Fruit fly (Drosophila melanogaster) whole organism, pupa: Measurements from ENCODE around the gene Mst98Cb.

Source experiments
- CG10348 ChIP-seq: fragments of 200-800 bp; sonication (Bioruptor generic); IDR thresholded peaks from 2 replicates; pipeline ENCODE4 v1.3.6; 2022; ENCODE audit warnings: missing biosample characterization, missing genetic modification characterization
- CG12605 ChIP-seq: fragments of 200-800 bp; sonication (Bioruptor generic); IDR thresholded peaks from 2 replicates; pipeline ENCODE4 v1.3.6; 2022; ENCODE audit warnings: missing biosample characterization, missing genetic modification characterization
- CG13204 ChIP-seq: fragments of 200-800 bp; sonication (Bioruptor generic); optimal IDR thresholded peaks from 2 replicates; lab custom pipeline; 2018; ENCODE audit warnings: missing biosample characterization, mild to moderate bottlenecking, missing genetic modification characterization, moderate library complexity
- CG14655 ChIP-seq: fragments of 200-800 bp; sonication (Bioruptor generic); optimal IDR thresholded peaks from 3 replicates; lab custom pipeline; 2017; ENCODE audit warnings: mild to moderate bottlenecking, missing biosample characterization, missing genetic modification reagents, missing genetic modification characterization
- CG15710 ChIP-seq: fragments of 200-800 bp; sonication (Bioruptor generic); optimal IDR thresholded peaks from 2 replicates; lab custom pipeline; 2018; ENCODE audit warnings: missing biosample characterization, mild to moderate bottlenecking, missing genetic modification characterization, moderate library complexity
- CG17806 ChIP-seq: fragments of 200-800 bp; sonication (Bioruptor generic); optimal IDR thresholded peaks from 2 replicates; lab custom pipeline; 2018; ENCODE audit warnings: missing biosample characterization, mild to moderate bottlenecking, missing genetic modification characterization, moderate library complexity
- CG32121 ChIP-seq: fragments of 200-800 bp; sonication (Bioruptor generic); IDR thresholded peaks from 2 replicates; pipeline ENCODE4 v1.3.6; 2022; ENCODE audit warnings: missing biosample characterization, missing genetic modification characterization
- CG34367 ChIP-seq: fragments of 200-800 bp; sonication (Bioruptor generic); optimal IDR thresholded peaks from 2 replicates; lab custom pipeline; 2018; ENCODE audit warnings: missing biosample characterization, mild to moderate bottlenecking, missing genetic modification characterization
- CG4496 ChIP-seq: fragments of 200-800 bp; sonication (Bioruptor generic); IDR thresholded peaks from 3 replicates; pipeline ENCODE4 v1.3.6; 2022; ENCODE audit warnings: missing biosample characterization, missing genetic modification characterization
- CG8159 ChIP-seq: fragments of 200-800 bp; sonication (Bioruptor generic); optimal IDR thresholded peaks from 3 replicates; lab custom pipeline; 2018; ENCODE audit warnings: missing biosample characterization, mild to moderate bottlenecking, missing genetic modification characterization, moderate library complexity
- CG8301 ChIP-seq: fragments of 200-800 bp; sonication (Bioruptor generic); optimal IDR thresholded peaks from 2 replicates; lab custom pipeline; 2018; ENCODE audit warnings: missing biosample characterization, mild to moderate bottlenecking, missing genetic modification characterization
- CG9948 ChIP-seq: fragments of 200-800 bp; sonication (Bioruptor generic); optimal IDR thresholded peaks from 2 replicates; lab custom pipeline; 2018; ENCODE audit warnings: missing biosample characterization, mild to moderate bottlenecking, missing genetic modification characterization, moderate library complexity
- D1 ChIP-seq: fragments of 200-800 bp; sonication (Bioruptor generic); optimal IDR thresholded peaks from 2 replicates; lab custom pipeline; 2018; ENCODE audit warnings: missing biosample characterization, mild to moderate bottlenecking, missing genetic modification characterization, moderate library complexity
- EcR ChIP-seq: fragments of 200-800 bp; sonication (Bioruptor generic); optimal IDR thresholded peaks from 3 replicates; lab custom pipeline; 2019; ENCODE audit warnings: missing biosample characterization, missing genetic modification characterization, mild to moderate bottlenecking, moderate library complexity, missing genetic modification reagents
- Ets98B ChIP-seq: fragments of 200-800 bp; sonication (Bioruptor generic); IDR thresholded peaks from 2 replicates; pipeline ENCODE4 v1.3.6; 2022; ENCODE audit warnings: missing biosample characterization, missing genetic modification characterization
- Pif1A ChIP-seq: fragments of 200-800 bp; sonication (Bioruptor generic); optimal IDR thresholded peaks from 3 replicates; lab custom pipeline; 2016; ENCODE audit warnings: missing biosample characterization, missing genetic modification characterization
- Pif1B ChIP-seq: fragments of 200-800 bp; sonication (Bioruptor generic); optimal IDR thresholded peaks from 3 replicates; lab custom pipeline; 2016; ENCODE audit warnings: missing biosample characterization, missing genetic modification characterization
- Snoo ChIP-seq: fragments of 200-800 bp; sonication (Bioruptor generic); optimal IDR thresholded peaks from 3 replicates; lab custom pipeline; 2017; ENCODE audit warnings: missing biosample characterization, mild to moderate bottlenecking, missing genetic modification characterization, inconsistent platforms
- fd96Ca ChIP-seq: fragments of 200-800 bp; sonication (Bioruptor generic); IDR thresholded peaks from 3 replicates; pipeline ENCODE4 v1.3.6; 2022; ENCODE audit warnings: missing biosample characterization, missing genetic modification characterization
- gl ChIP-seq: fragments of 200-800 bp; sonication (Bioruptor generic); optimal IDR thresholded peaks from 2 replicates; lab custom pipeline; 2018; ENCODE audit warnings: missing biosample characterization, mild to moderate bottlenecking, missing genetic modification characterization
- rn ChIP-seq: fragments of 200-800 bp; sonication (Bioruptor generic); IDR thresholded peaks from 2 replicates; pipeline ENCODE4 v1.3.6; 2022; ENCODE audit warnings: missing biosample characterization, missing genetic modification characterization

The Mst98Cb gene

DNA sequence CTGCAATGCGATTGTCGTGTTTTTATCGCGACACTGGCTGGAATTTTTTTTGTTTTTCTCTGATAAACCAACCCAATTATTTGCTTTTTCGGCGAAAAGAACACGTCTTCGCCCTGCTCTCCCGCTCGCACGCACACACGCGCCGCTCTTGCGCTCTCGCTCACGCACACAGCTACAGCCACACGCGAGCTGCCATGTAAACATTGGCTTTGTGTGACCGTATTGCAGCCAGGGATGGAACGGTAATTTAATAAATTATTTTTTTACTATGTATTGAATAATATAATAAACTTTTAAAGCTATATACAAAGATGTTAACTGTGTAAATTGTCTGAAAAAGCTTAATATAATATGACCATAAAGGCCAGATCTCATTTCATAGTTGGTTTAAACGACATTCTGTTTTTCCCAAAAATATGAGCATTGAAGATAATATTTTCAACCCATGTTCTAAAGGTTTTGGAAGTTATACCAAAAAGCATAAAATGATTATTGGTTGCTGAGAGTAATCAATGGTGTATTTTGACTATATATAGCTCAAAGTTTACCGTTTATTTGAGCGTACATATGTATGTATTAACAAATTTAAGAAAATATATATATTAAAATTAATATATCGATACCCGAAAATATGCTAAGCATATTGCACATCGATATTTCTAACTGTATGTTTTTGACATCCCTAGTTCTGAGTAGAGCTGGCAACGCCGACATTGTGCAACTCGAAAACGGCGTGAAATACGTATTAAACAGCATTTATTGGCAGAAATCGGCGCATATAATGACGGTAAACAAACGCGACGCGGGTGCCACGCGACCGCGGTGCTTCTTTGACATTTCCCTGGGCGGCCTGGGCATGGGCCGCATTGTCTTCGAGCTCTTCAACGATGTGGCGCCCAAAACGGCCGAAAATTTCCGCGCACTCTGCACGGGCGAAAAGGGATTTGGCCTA lies 47.3 kb downstream of the Mst98Cb start, which contains the start of the genes Gfat2 and Moca-cyp:
Gfat2 (minus strand) TSS at position 112 of the 952 bp plus-strand sequence.
Moca-cyp (plus strand) TSS at position 681 of the 952 bp plus-strand sequence.
- TF ChIP-seq CG13204 (GFP tag; lab: Kevin White, UChicago) (no peak), CG15710 (tag; lab: Kevin White, UChicago) (peak; percentile 67), CG8301 (tag; lab: Kevin White, UChicago) (peak; percentile 6), Snoo (tag; lab: Kevin White, UChicago) (peak; percentile 42), EcR (GFP tag; lab: Kevin White, UChicago) (no peak), CG9948 (tag; lab: Kevin White, UChicago) (peak; percentile 49), CG10348 (GFP tag; lab: Robert Waterston, UW) (no peak), fd96Ca (GFP tag; lab: Robert Waterston, UW) (peak; percentile 9; the same call in 1 of the 3 replicates), CG32121 (GFP tag; lab: Robert Waterston, UW) (peak; percentile 44; the same call in 1 of the 2 replicates), Pif1A (GFP tag; lab: Kevin White, UChicago) (peak; percentile 43), rn (0 out of 2 replicates have a peak, but pooled peaks have one; percentile 48), CG34367 (peak; percentile 33), CG14655 (GFP tag; lab: Kevin White, UChicago) (peak; percentile 57), Ets98B (GFP tag; lab: Robert Waterston, UW) (peak; percentile 69), CG17806 (tag; lab: Kevin White, UChicago) (peak; percentile 46), CG12605 (GFP tag; lab: Robert Waterston, UW) (0 out of 2 replicates have a peak, but pooled peaks have one; percentile 18), D1 (tag; lab: Kevin White, UChicago) (no peak), CG8159 (tag; lab: Kevin White, UChicago) (peak; percentile 62), CG4496 (GFP tag; lab: Robert Waterston, UW) (peak; percentile 73), gl (tag; lab: Kevin White, UChicago) (no peak), Pif1B (GFP tag; lab: Kevin White, UChicago) (no peak)

DNA sequence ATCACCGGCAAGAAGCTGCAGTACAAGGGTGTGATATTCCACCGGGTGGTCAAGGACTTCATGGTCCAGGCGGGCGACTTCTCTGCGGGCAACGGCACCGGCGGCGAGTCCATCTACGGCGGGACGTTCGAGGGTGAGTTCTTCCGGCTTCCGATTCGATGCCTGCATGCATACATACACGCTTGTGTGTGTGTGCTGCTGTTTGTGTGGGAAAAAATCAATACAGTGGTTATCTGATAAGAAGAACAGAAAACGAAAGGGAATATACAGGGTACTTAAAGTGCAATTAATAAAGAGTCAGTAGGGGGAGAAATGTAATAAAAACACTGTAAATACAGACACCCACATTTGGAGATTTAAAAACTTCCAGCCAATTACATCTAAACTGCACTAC lies 48.0 kb downstream of the Mst98Cb start:
- no peak for TF ChIP-seq CG34367
- TF ChIP-seq CG4496 (GFP tag; lab: Robert Waterston, UW): peak; percentile 45; the same call in 1 of the 3 replicates
- no peak for TF ChIP-seq rn
- peak; percentile 18; the same call in 2 of the 3 replicates for TF ChIP-seq fd96Ca (GFP tag; lab: Robert Waterston, UW)
- peak; percentile 16 for TF ChIP-seq CG8301 (tag; lab: Kevin White, UChicago)
- TF ChIP-seq CG13204 (GFP tag; lab: Kevin White, UChicago): no peak
- no peak for TF ChIP-seq CG32121 (GFP tag; lab: Robert Waterston, UW)
- no peak for TF ChIP-seq Pif1B (GFP tag; lab: Kevin White, UChicago)
- TF ChIP-seq CG17806 (tag; lab: Kevin White, UChicago): no peak
- TF ChIP-seq CG14655 (GFP tag; lab: Kevin White, UChicago): peak; percentile 47
- TF ChIP-seq Ets98B (GFP tag; lab: Robert Waterston, UW): peak; percentile 18
- peak; percentile 18; the same call in 1 of the 2 replicates for TF ChIP-seq CG12605 (GFP tag; lab: Robert Waterston, UW)
- TF ChIP-seq, all 21 proteins: peak for 6
